Worm (Caenorhabditis elegans) whole organism, young adult: ENCODE results near the gene pigx-1.
A peak's percentile ranks its signal among the peaks of the same experiment; 100 is the strongest.

Experiments used
- B0336.3 ChIP-seq: fragments of 200-800 bp; sonication (Bioruptor generic); IDR thresholded peaks from 2 replicates; pipeline ENCODE4 v1.3.6; 2022; ENCODE audit warnings: missing genetic modification characterization, missing compliant biosample characterization
- Y56A3A.18 ChIP-seq: fragments of 200-800 bp; sonication (Bioruptor generic); IDR thresholded peaks from 2 replicates; pipeline ENCODE4 v1.3.6; 2022; ENCODE audit warnings: missing genetic modification reagents, missing genetic modification characterization, missing compliant biosample characterization
- Y67H2A.10 ChIP-seq: fragments of 200-800 bp; sonication (Bioruptor generic); conservative IDR thresholded peaks from 2 replicates; pipeline ENCODE4 v1.3.6; 2022; ENCODE audit warnings: missing genetic modification reagents, missing genetic modification characterization, missing compliant biosample characterization
- akir-1 ChIP-seq: fragments of 200-800 bp; sonication (Bioruptor generic); optimal IDR thresholded peaks from 2 replicates; lab custom pipeline; 2018; ENCODE audit warnings: mild to moderate bottlenecking, missing genetic modification characterization, moderate library complexity, missing compliant biosample characterization
- aptf-2 ChIP-seq: fragments of 200-800 bp; sonication (Bioruptor generic); conservative IDR thresholded peaks from 2 replicates; pipeline ENCODE4 v1.3.6; 2022; ENCODE audit warnings: missing genetic modification reagents, missing genetic modification characterization, missing compliant biosample characterization
- attf-3 ChIP-seq: fragments of 200-800 bp; sonication (Bioruptor generic); conservative IDR thresholded peaks from 2 replicates; pipeline ENCODE4 v1.3.6; 2022; ENCODE audit warnings: missing genetic modification reagents, missing genetic modification characterization, missing compliant biosample characterization
- bed-2 ChIP-seq: fragments of 200-800 bp; sonication (Bioruptor generic); IDR thresholded peaks from 2 replicates; pipeline ENCODE4 v1.3.6; 2022; ENCODE audit warnings: missing genetic modification reagents, missing genetic modification characterization, missing compliant biosample characterization
- ccch-3 ChIP-seq: fragments of 200-800 bp; sonication (Bioruptor generic); optimal IDR thresholded peaks from 2 replicates; lab custom pipeline; 2018; ENCODE audit warnings: mild to moderate bottlenecking, missing genetic modification characterization, missing compliant biosample characterization
- cebp-1 ChIP-seq, 2 experiments: fragments of 200-800 bp in 1 of 2; sonication (Bioruptor generic) in 1 of 2; sonication (generic microtip) in 1 of 2; IDR thresholded peaks in 1 of 2; optimal IDR thresholded peaks in 1 of 2; 2 replicates each; pipeline versions ENCODE4 v1.3.6 to Lab custom; 2017 to 2022; ENCODE audit warnings: missing compliant biosample characterization in 2 of 2, missing genetic modification characterization in 2 of 2, mild to moderate bottlenecking in 1 of 2, missing genetic modification reagents in 1 of 2, moderate library complexity in 1 of 2
- chd-7 ChIP-seq: sonication (generic microtip); optimal IDR thresholded peaks from 2 replicates; lab custom pipeline; 2016; ENCODE audit warnings: mild to moderate bottlenecking, missing genetic modification characterization, moderate library complexity, missing compliant biosample characterization
- dpff-1 ChIP-seq: sonication (generic microtip); optimal IDR thresholded peaks from 2 replicates; lab custom pipeline; 2017; ENCODE audit warnings: mild to moderate bottlenecking, missing genetic modification characterization, missing compliant biosample characterization
- dpl-1 ChIP-seq: fragments of 150-350 bp; optimal IDR thresholded peaks from 2 replicates; lab custom pipeline; 2014; ENCODE audit warnings: missing biosample characterization, missing genetic modification reagents, missing genetic modification characterization
- egl-44 ChIP-seq: fragments of 200-800 bp; sonication (Bioruptor generic); IDR thresholded peaks from 2 replicates; pipeline ENCODE4 v1.3.6; 2022; ENCODE audit warnings: missing genetic modification reagents, missing genetic modification characterization, missing compliant biosample characterization
- hmg-20 ChIP-seq: fragments of 200-800 bp; sonication (Bioruptor generic); IDR thresholded peaks from 2 replicates; pipeline ENCODE4 v1.3.6; 2022; ENCODE audit warnings: missing genetic modification reagents, missing genetic modification characterization, missing compliant biosample characterization
- lin-35 ChIP-seq, 3 experiments: fragments of 150-350 bp in 2 of 3; sonication (generic microtip) in 1 of 3; optimal IDR thresholded peaks; 2 replicates each; lab custom pipeline; 2014 to 2018; ENCODE audit warnings: missing biosample characterization in 3 of 3, missing genetic modification characterization in 3 of 3, missing genetic modification reagents in 3 of 3
- lin-54 ChIP-seq: fragments of 200-800 bp; sonication (Bioruptor generic); optimal IDR thresholded peaks from 2 replicates; lab custom pipeline; 2018; ENCODE audit warnings: mild to moderate bottlenecking, missing genetic modification characterization, missing compliant biosample characterization
- lir-1 ChIP-seq: fragments of 200-800 bp; sonication (Bioruptor generic); conservative IDR thresholded peaks from 2 replicates; pipeline ENCODE4 v1.3.6; 2022; ENCODE audit warnings: missing genetic modification reagents, missing genetic modification characterization, missing compliant biosample characterization
- lsl-1 ChIP-seq: fragments of 200-800 bp; sonication (Bioruptor generic); optimal IDR thresholded peaks from 2 replicates; lab custom pipeline; 2018; ENCODE audit warnings: mild to moderate bottlenecking, missing genetic modification characterization, moderate library complexity, missing compliant biosample characterization
- madf-3 ChIP-seq: fragments of 200-800 bp; sonication (Bioruptor generic); IDR thresholded peaks from 2 replicates; pipeline ENCODE4 v1.3.6; 2022; ENCODE audit warnings: missing genetic modification reagents, missing genetic modification characterization, missing compliant biosample characterization
- mel-28 ChIP-seq: sonication (generic microtip); optimal IDR thresholded peaks from 2 replicates; lab custom pipeline; 2016; ENCODE audit warnings: borderline replicate concordance, mild to moderate bottlenecking, missing genetic modification characterization, missing compliant biosample characterization
- mes-4 ChIP-seq: sonication (generic microtip); optimal IDR thresholded peaks from 2 replicates; lab custom pipeline; 2016; ENCODE audit warnings: missing genotype, missing genetic modification characterization, missing compliant biosample characterization
- mxl-1 ChIP-seq: sonication (generic microtip); optimal IDR thresholded peaks from 2 replicates; lab custom pipeline; 2016; ENCODE audit warnings: missing genetic modification characterization, missing compliant biosample characterization
- rec-8 ChIP-seq, 2 experiments: sonication (generic microtip); optimal IDR thresholded peaks; 2 replicates each; lab custom pipeline; 2016; ENCODE audit warnings: mild to moderate bottlenecking in 2 of 2, missing genetic modification characterization in 2 of 2, missing genetic modification reagents in 2 of 2, missing genotype in 2 of 2, missing biosample characterization in 1 of 2, missing compliant biosample characterization in 1 of 2, moderate library complexity in 1 of 2
- snpc-3.4 ChIP-seq: sonication (generic microtip); optimal IDR thresholded peaks from 2 replicates; lab custom pipeline; 2017; ENCODE audit warnings: missing genetic modification characterization, mild to moderate bottlenecking, missing compliant biosample characterization, antibody characterized with exemption, moderate library complexity, missing genotype, missing genetic modification reagents
- tbp1 ChIP-seq: fragments of 200-800 bp; sonication (Bioruptor generic); optimal IDR thresholded peaks from 2 replicates; lab custom pipeline; 2018; ENCODE audit warnings: mild to moderate bottlenecking, missing genetic modification characterization, missing compliant biosample characterization
- unc-130 ChIP-seq: sonication (generic microtip); optimal IDR thresholded peaks from 2 replicates; lab custom pipeline; 2016; ENCODE audit warnings: missing genetic modification reagents, missing genetic modification characterization, missing compliant biosample characterization
- zfh-2 ChIP-seq: fragments of 200-800 bp; sonication (Bioruptor generic); conservative IDR thresholded peaks from 2 replicates; pipeline ENCODE4 v1.3.6; 2022; ENCODE audit warnings: missing genetic modification reagents, missing genetic modification characterization, missing compliant biosample characterization
- ztf-18 ChIP-seq: sonication (generic microtip); optimal IDR thresholded peaks from 2 replicates; lab custom pipeline; 2016; ENCODE audit warnings: missing genotype, mild to moderate bottlenecking, missing genetic modification characterization, missing compliant biosample characterization
- ztf-26 ChIP-seq: sonication (generic microtip); optimal IDR thresholded peaks from 2 replicates; lab custom pipeline; 2017; ENCODE audit warnings: missing genetic modification characterization, missing compliant biosample characterization

The pigx-1 gene

ce11 chrX:1088048-1088447 is 8.8 kb downstream of the pigx-1 start, which contains the start of gene rei-2:
TSS of gene rei-2 (minus strand) at chrX:1088148.
- TF ChIP-seq B0336.3 (GFP tag; lab: Robert Waterston, UW) (no peak), unc-130 (GFP tag; lab: Kevin White, UChicago) (no peak), Y56A3A.18 (GFP tag; lab: Robert Waterston, UW) (no peak), hmg-20 (GFP tag; lab: Robert Waterston, UW) (no peak)

ce11 chrX:1086406-1086897 is 10.4 kb downstream of the pigx-1 start:
- TF ChIP-seq akir-1 (no peak), cebp-1 (GFP tag; IDR thresholded peaks at IDR 0.05; lab: Robert Waterston, UW) (no peak), cebp-1 (tag; optimal IDR thresholded peaks at IDR 0.05; lab: Kevin White, UChicago) (peak; percentile 89)

- no peak for TF ChIP-seq Y67H2A.10
- TF ChIP-seq egl-44: no peak
- TF ChIP-seq madf-3 (GFP tag; lab: Robert Waterston, UW): no peak
- no peak for TF ChIP-seq ztf-26 (tag; lab: Kevin White, UChicago)
- TF ChIP-seq ztf-18: no peak
- TF ChIP-seq lir-1 (GFP tag; lab: Robert Waterston, UW): no peak
- no peak for TF ChIP-seq tbp1 (GFP tag; lab: Kevin White, UChicago)
- TF ChIP-seq attf-3: no peak
- no peak for TF ChIP-seq lin-35 (GFP tag; optimal IDR thresholded peaks at IDR 0.05; lab: Kevin White, UChicago)
- no peak for TF ChIP-seq lin-54 (GFP tag; lab: Kevin White, UChicago)
- no peak for TF ChIP-seq unc-130 (GFP tag; lab: Kevin White, UChicago)
- no peak for TF ChIP-seq ccch-3 (GFP tag; lab: Kevin White, UChicago)
These were observed 11.8 kb downstream of the pigx-1 start for ce11 chrX:1085000-1085399.

- TF ChIP-seq dpff-1 (tag; lab: Kevin White, UChicago) (no peak), mes-4 (tag; lab: Kevin White, UChicago) (no peak), zfh-2 (GFP tag; lab: Robert Waterston, UW) (peak; percentile 59)
- TF ChIP-seq, all 124 proteins: peak for 1
These were observed 14.9 kb downstream of the pigx-1 start for ce11 chrX:1081927-1082326.

- TF ChIP-seq snpc-3.4 (tag; lab: Kevin White, UChicago): no peak
- TF ChIP-seq cebp-1 (GFP tag; IDR thresholded peaks at IDR 0.05; lab: Robert Waterston, UW): no peak
- TF ChIP-seq cebp-1 (tag; optimal IDR thresholded peaks at IDR 0.05; lab: Kevin White, UChicago): peak; percentile 41
These were observed 16.3 kb downstream of the pigx-1 start, which contains the start of gene pfn-3 for ce11 chrX:1080549-1080948. TSS of gene pfn-3 (minus strand) at chrX:1080649.

ce11 chrX:1072152-1072551 is 24.7 kb downstream of the pigx-1 start, which contains the start of gene lim-6:
TSS of gene lim-6 (plus strand) at chrX:1072452.
- TF ChIP-seq rec-8 (tag; optimal IDR thresholded peaks at IDR 0.05; lab: Kevin White, UChicago) (no peak), lsl-1 (GFP tag; lab: Kevin White, UChicago) (no peak), aptf-2 (no peak), mel-28 (tag; lab: Kevin White, UChicago) (no peak), bed-2 (GFP tag; lab: Robert Waterston, UW) (no peak), dpl-1 (GFP tag; lab: Kevin White, UChicago) (no peak), mxl-1 (tag; lab: Kevin White, UChicago) (no peak), Y56A3A.18 (GFP tag; lab: Robert Waterston, UW) (no peak), chd-7 (no peak)
- TF ChIP-seq, all 124 proteins: peak for 0
